Worm (Caenorhabditis elegans) whole organism, midembryonic: ENCODE measurements around the gene pqn-2.

Experiments
- T22C8.4 ChIP-seq: fragments of 200-800 bp; sonication (Bioruptor generic); IDR thresholded peaks from 2 replicates; pipeline ENCODE4 v1.3.6; 2022; ENCODE audit warnings: missing genetic modification characterization, missing compliant biosample characterization
- cog-1 ChIP-seq: sonication (generic microtip); optimal IDR thresholded peaks from 2 replicates; lab custom pipeline; 2016; ENCODE audit warnings: missing genetic modification characterization, missing compliant biosample characterization
- flt-1 ChIP-seq: fragments of 200-800 bp; sonication (Bioruptor generic); IDR thresholded peaks from 2 replicates; pipeline ENCODE4 v1.3.6; 2022; ENCODE audit warnings: missing genetic modification characterization, missing compliant biosample characterization
- klf-2 ChIP-seq: fragments of 200-800 bp; sonication (Bioruptor generic); conservative IDR thresholded peaks from 2 replicates; pipeline ENCODE4 v1.3.6; 2022; ENCODE audit warnings: missing genetic modification reagents, missing genetic modification characterization, missing compliant biosample characterization
- med-1 ChIP-seq: sonication (generic microtip); optimal IDR thresholded peaks from 2 replicates; lab custom pipeline; 2017; ENCODE audit warnings: missing genetic modification characterization, mild to moderate bottlenecking, missing compliant biosample characterization, antibody characterized with exemption, missing genetic modification reagents; ENCODE audit not compliant: insufficient read depth
- ref-1 ChIP-seq: fragments of 200-800 bp; sonication (Bioruptor generic); conservative IDR thresholded peaks from 2 replicates; pipeline ENCODE4 v1.3.6; 2022; ENCODE audit warnings: missing genetic modification reagents, missing genetic modification characterization, missing compliant biosample characterization
- tab-1 ChIP-seq: fragments of 200-800 bp; sonication (Bioruptor generic); IDR thresholded peaks from 2 replicates; pipeline ENCODE4 v1.3.6; 2022; ENCODE audit warnings: missing genetic modification characterization, missing compliant biosample characterization
- ztf-23 ChIP-seq: fragments of 200-800 bp; sonication (Bioruptor generic); IDR thresholded peaks from 2 replicates; pipeline ENCODE4 v1.3.6; 2022; ENCODE audit warnings: missing genetic modification reagents, missing genetic modification characterization, missing compliant biosample characterization
- ztf-29 ChIP-seq: fragments of 200-800 bp; sonication (Bioruptor generic); IDR thresholded peaks from 2 replicates; pipeline ENCODE4 v1.3.6; 2022; ENCODE audit warnings: missing genetic modification reagents, missing genetic modification characterization, missing compliant biosample characterization

Gene pqn-2

ce11 chrV:10357467-10357953 lies 24.7 kb upstream of the pqn-2 start, which contains the start of gene ceeh-2:
TSS of gene ceeh-2 (minus strand) at chrV:10357903.
- TF ChIP-seq ztf-23, result no peak
- no peak for TF ChIP-seq flt-1 (GFP tag; lab: Robert Waterston, UW)
- TF ChIP-seq med-1 (GFP tag; lab: Kevin White, UChicago), result no peak

- no peak for TF ChIP-seq flt-1 (GFP tag; lab: Robert Waterston, UW)
- no peak for TF ChIP-seq ref-1
- no peak for TF ChIP-seq cog-1 (tag; lab: Kevin White, UChicago)
- TF ChIP-seq med-1 (GFP tag; lab: Kevin White, UChicago), result no peak
- no peak for TF ChIP-seq tab-1 (GFP tag; lab: Robert Waterston, UW)
- TF ChIP-seq klf-2 (GFP tag; lab: Robert Waterston, UW), result no peak
- no peak for TF ChIP-seq ztf-23
- TF ChIP-seq ztf-29 (GFP tag; lab: Robert Waterston, UW), result no peak
- no peak for TF ChIP-seq T22C8.4 (GFP tag; lab: Robert Waterston, UW)
These were observed 24.0 kb upstream of the pqn-2 start, which contains the start of gene ttll-15 for ce11 chrV:10358238-10358637. TSS of gene ttll-15 (plus strand) at chrV:10358538.

DNA sequence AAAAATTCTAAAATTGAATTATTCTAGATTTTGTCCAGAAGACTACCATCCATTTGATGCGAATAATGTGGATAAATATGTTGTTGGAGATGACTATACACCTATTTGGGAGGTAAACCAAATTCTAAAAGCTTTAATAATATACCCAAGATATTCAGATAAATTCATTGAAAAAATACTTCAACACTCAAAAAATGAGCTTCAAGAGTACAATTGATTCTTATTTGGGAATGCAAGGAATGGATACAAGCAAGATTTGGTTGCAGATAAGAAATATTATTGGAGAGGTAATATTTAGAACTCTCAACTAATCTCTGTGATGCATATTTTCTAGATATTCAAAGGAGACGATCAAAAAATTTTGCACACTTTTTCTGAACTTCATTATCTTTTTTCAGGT lies 22.1 kb upstream of the pqn-2 start:
- TF ChIP-seq cog-1 (tag; lab: Kevin White, UChicago) (no peak), ztf-23 (no peak), flt-1 (GFP tag; lab: Robert Waterston, UW) (no peak), T22C8.4 (GFP tag; lab: Robert Waterston, UW) (no peak), med-1 (GFP tag; lab: Kevin White, UChicago) (no peak), tab-1 (GFP tag; lab: Robert Waterston, UW) (no peak)

DNA sequence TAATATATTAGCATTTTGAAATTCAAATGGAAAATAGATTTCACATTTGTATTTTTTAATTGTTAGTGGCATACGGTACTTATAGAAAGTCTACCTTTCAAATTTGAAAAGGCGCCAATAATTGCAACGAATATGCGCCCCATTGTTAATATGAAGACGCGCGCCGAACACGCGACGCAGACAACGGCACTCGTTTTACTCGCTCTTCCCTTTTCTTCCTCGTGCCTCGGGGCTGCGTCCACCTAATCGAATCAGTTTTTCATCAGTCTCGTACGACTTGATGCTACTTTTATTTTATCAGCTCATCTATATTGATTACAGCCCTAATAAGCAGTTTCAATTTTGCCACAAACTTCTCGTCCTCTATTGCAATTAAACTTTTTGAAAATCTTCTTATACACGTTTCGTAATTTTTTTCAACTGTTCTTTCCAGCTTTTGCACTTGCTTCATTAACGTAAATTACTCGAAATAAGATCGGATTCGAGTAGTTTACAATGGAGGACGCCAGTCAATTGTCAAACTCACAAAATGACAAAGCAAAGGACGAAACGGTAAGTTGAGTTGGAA lies 20.3 kb upstream of the pqn-2 start, which contains the start of gene cash-1:
TSS of gene cash-1 (plus strand) at position 432 of the 568 bp plus-strand sequence.
- TF ChIP-seq ztf-29 (GFP tag; lab: Robert Waterston, UW), result no peak
- TF ChIP-seq ztf-23, result 0 out of 2 replicates have a peak, but pooled peaks have one; percentile 18

- TF ChIP-seq cog-1 (tag; lab: Kevin White, UChicago) (no peak), klf-2 (GFP tag; lab: Robert Waterston, UW) (no peak), T22C8.4 (GFP tag; lab: Robert Waterston, UW) (no peak), ztf-23 (no peak), tab-1 (GFP tag; lab: Robert Waterston, UW) (no peak), med-1 (GFP tag; lab: Kevin White, UChicago) (no peak), flt-1 (GFP tag; lab: Robert Waterston, UW) (no peak), ztf-29 (GFP tag; lab: Robert Waterston, UW) (no peak), ref-1 (no peak)
These were observed 18.4 kb upstream of the pqn-2 start for ce11 chrV:10363834-10364233.

ce11 chrV:10368256-10368655 lies 14.0 kb upstream of the pqn-2 start, which contains the start of gene sri-20:
TSS of gene sri-20 (plus strand) at chrV:10368556.
- TF ChIP-seq ztf-29 (GFP tag; lab: Robert Waterston, UW), result no peak
- no peak for TF ChIP-seq T22C8.4 (GFP tag; lab: Robert Waterston, UW)
- TF ChIP-seq cog-1 (tag; lab: Kevin White, UChicago), result no peak
- no peak for TF ChIP-seq ztf-23
- TF ChIP-seq tab-1 (GFP tag; lab: Robert Waterston, UW), result no peak
- no peak for TF ChIP-seq ref-1
- no peak for TF ChIP-seq flt-1 (GFP tag; lab: Robert Waterston, UW)
- TF ChIP-seq med-1 (GFP tag; lab: Kevin White, UChicago), result no peak
- no peak for TF ChIP-seq klf-2 (GFP tag; lab: Robert Waterston, UW)

- TF ChIP-seq med-1 (GFP tag; lab: Kevin White, UChicago) (no peak), klf-2 (GFP tag; lab: Robert Waterston, UW) (no peak), tab-1 (GFP tag; lab: Robert Waterston, UW) (no peak), ztf-29 (GFP tag; lab: Robert Waterston, UW) (no peak), cog-1 (tag; lab: Kevin White, UChicago) (no peak), flt-1 (GFP tag; lab: Robert Waterston, UW) (no peak), ref-1 (no peak), T22C8.4 (GFP tag; lab: Robert Waterston, UW) (no peak), ztf-23 (no peak)
These were observed 11.1 kb upstream of the pqn-2 start for ce11 chrV:10371177-10371576.

- no peak for TF ChIP-seq med-1 (GFP tag; lab: Kevin White, UChicago)
- no peak for TF ChIP-seq cog-1 (tag; lab: Kevin White, UChicago)
- no peak for TF ChIP-seq T22C8.4 (GFP tag; lab: Robert Waterston, UW)
- TF ChIP-seq flt-1 (GFP tag; lab: Robert Waterston, UW), result no peak
- TF ChIP-seq klf-2 (GFP tag; lab: Robert Waterston, UW), result no peak
- TF ChIP-seq tab-1 (GFP tag; lab: Robert Waterston, UW), result no peak
- TF ChIP-seq ref-1, result no peak
- no peak for TF ChIP-seq ztf-23
- no peak for TF ChIP-seq ztf-29 (GFP tag; lab: Robert Waterston, UW)
These were observed 10.3 kb upstream of the pqn-2 start, which contains the start of gene ugt-49 for ce11 chrV:10371951-10372350. TSS of gene ugt-49 (plus strand) at chrV:10372321.

ce11 chrV:10379293-10379692 lies 2.9 kb upstream of the pqn-2 start, which contains the start of gene AC3.12:
TSS of gene AC3.12 (minus strand) at chrV:10379393.
- no peak for TF ChIP-seq med-1 (GFP tag; lab: Kevin White, UChicago)
- no peak for TF ChIP-seq T22C8.4 (GFP tag; lab: Robert Waterston, UW)
- no peak for TF ChIP-seq ztf-23
- no peak for TF ChIP-seq flt-1 (GFP tag; lab: Robert Waterston, UW)
- no peak for TF ChIP-seq ztf-29 (GFP tag; lab: Robert Waterston, UW)
- no peak for TF ChIP-seq tab-1 (GFP tag; lab: Robert Waterston, UW)
- no peak for TF ChIP-seq klf-2 (GFP tag; lab: Robert Waterston, UW)
- TF ChIP-seq cog-1 (tag; lab: Kevin White, UChicago), result no peak
- TF ChIP-seq ref-1, result no peak
